Fruit fly (Drosophila melanogaster) whole organism, wandering third instar larva: ENCODE measurements around the gene neo.

Source experiments
- Abd-B ChIP-seq: fragments of >200 bp; optimal IDR thresholded peaks from 2 replicates; lab custom pipeline; 2017; ENCODE audit warnings: missing biosample characterization, missing genetic modification characterization
- CG32264 ChIP-seq: fragments of 200-800 bp; sonication (Bioruptor generic); optimal IDR thresholded peaks from 2 replicates; lab custom pipeline; 2016; ENCODE audit warnings: missing biosample characterization, missing genetic modification characterization
- CG9705 ChIP-seq: fragments of 200-800 bp; sonication (Bioruptor generic); optimal IDR thresholded peaks from 2 replicates; lab custom pipeline; 2018; ENCODE audit warnings: missing biosample characterization, mild to moderate bottlenecking, missing genetic modification characterization
- CrebA ChIP-seq: fragments of 200-800 bp; sonication (Bioruptor generic); optimal IDR thresholded peaks from 2 replicates; lab custom pipeline; 2016; ENCODE audit warnings: missing biosample characterization, mild to moderate bottlenecking, missing genetic modification characterization, borderline replicate concordance
- Dfd ChIP-seq: fragments of >200 bp; optimal IDR thresholded peaks from 2 replicates; lab custom pipeline; 2017; ENCODE audit warnings: missing biosample characterization, missing genetic modification characterization
- Dif ChIP-seq: fragments of 200-275, 200-300 bp; sonication (Bioruptor generic); optimal IDR thresholded peaks from 2 replicates; lab custom pipeline; 2018; ENCODE audit warnings: missing biosample characterization, missing genetic modification characterization; ENCODE audit not compliant: partially characterized antibody
- GATAd ChIP-seq: sonication (Bioruptor generic); optimal IDR thresholded peaks from 2 replicates; lab custom pipeline; 2016; ENCODE audit warnings: missing biosample characterization, missing genetic modification characterization
- HLH106 ChIP-seq: fragments of 200-800 bp; optimal IDR thresholded peaks from 3 replicates; lab custom pipeline; 2019; ENCODE audit warnings: missing biosample characterization, mild to moderate bottlenecking, missing genetic modification characterization, moderate library complexity
- Hnf4 ChIP-seq: fragments of 200-800 bp; sonication (Bioruptor generic); optimal IDR thresholded peaks from 2 replicates; lab custom pipeline; 2016; ENCODE audit warnings: missing biosample characterization, mild to moderate bottlenecking, missing genetic modification characterization
- Hr78 ChIP-seq: fragments of >200 bp; optimal IDR thresholded peaks from 2 replicates; lab custom pipeline; 2017; ENCODE audit warnings: missing biosample characterization, missing genetic modification characterization
- Hr83 ChIP-seq: fragments of 200-300 bp; sonication (Bioruptor generic); optimal IDR thresholded peaks from 2 replicates; lab custom pipeline; 2016; ENCODE audit warnings: missing biosample characterization, mild to moderate bottlenecking, missing genetic modification characterization, moderate library complexity; ENCODE audit not compliant: poor library complexity, severe bottlenecking
- Jra ChIP-seq: sonication (Bioruptor generic); optimal IDR thresholded peaks from 2 replicates; lab custom pipeline; 2016; ENCODE audit warnings: missing biosample characterization, missing genetic modification characterization
- Mio ChIP-seq: sonication (Bioruptor generic); optimal IDR thresholded peaks from 2 replicates; lab custom pipeline; 2016; ENCODE audit warnings: missing biosample characterization, missing genetic modification characterization
- Myc ChIP-seq: fragments of >200 bp; optimal IDR thresholded peaks from 2 replicates; lab custom pipeline; 2017
- N ChIP-seq: fragments of >200 bp; optimal IDR thresholded peaks from 2 replicates; lab custom pipeline; 2018; ENCODE audit warnings: missing biosample characterization, missing external identifiers, missing genetic modification characterization
- OdsH ChIP-seq: fragments of 200-800 bp; sonication (Bioruptor generic); optimal IDR thresholded peaks from 2 replicates; lab custom pipeline; 2016; ENCODE audit warnings: missing biosample characterization, mild to moderate bottlenecking, missing genetic modification characterization
- Rel ChIP-seq, 2 experiments: fragments of 200-800 bp; sonication (Bioruptor generic) in 1 of 2; optimal IDR thresholded peaks; 2 replicates in 1 of 2; 3 replicates in 1 of 2; lab custom pipeline; 2016 to 2019; ENCODE audit warnings: mild to moderate bottlenecking in 2 of 2, missing biosample characterization in 2 of 2, missing genetic modification characterization in 2 of 2, moderate library complexity in 1 of 2
- Sp1 ChIP-seq: fragments of 200-800 bp; sonication (Bioruptor generic); optimal IDR thresholded peaks from 3 replicates; lab custom pipeline; 2019; ENCODE audit warnings: missing biosample characterization, mild to moderate bottlenecking, missing genetic modification characterization, moderate library complexity
- Vsx2 ChIP-seq: fragments of 200-300, 225-300 bp; sonication (Bioruptor generic); optimal IDR thresholded peaks from 2 replicates; lab custom pipeline; 2018; ENCODE audit warnings: missing biosample characterization, missing genetic modification characterization; ENCODE audit not compliant: partially characterized antibody
- br ChIP-seq: fragments of 200-800 bp; sonication (Bioruptor generic); optimal IDR thresholded peaks from 2 replicates; lab custom pipeline; 2016; ENCODE audit warnings: missing biosample characterization, missing genetic modification characterization
- brk ChIP-seq: fragments of 200-800 bp; sonication (Bioruptor generic); optimal IDR thresholded peaks from 2 replicates; lab custom pipeline; 2016; ENCODE audit warnings: missing biosample characterization, mild to moderate bottlenecking, missing genetic modification characterization
- dl ChIP-seq, 2 experiments: fragments of 175-275, 200-275 bp in 1 of 2; fragments of 200-275 bp in 1 of 2; sonication (Bioruptor generic); optimal IDR thresholded peaks; lab custom pipeline; 2018; ENCODE audit warnings: mild to moderate bottlenecking in 2 of 2, missing biosample characterization in 2 of 2, missing genetic modification characterization in 2 of 2, moderate library complexity in 2 of 2; ENCODE audit not compliant: partially characterized antibody in 2 of 2, insufficient read depth in 1 of 2
- dmrt93B ChIP-seq: fragments of 200-800 bp; sonication (Bioruptor generic); optimal IDR thresholded peaks from 2 replicates; lab custom pipeline; 2018; ENCODE audit warnings: missing biosample characterization, mild to moderate bottlenecking, missing genetic modification characterization
- dsf ChIP-seq: sonication (Bioruptor generic); optimal IDR thresholded peaks from 2 replicates; lab custom pipeline; 2016; ENCODE audit warnings: missing biosample characterization, missing genetic modification characterization, borderline replicate concordance
- ey ChIP-seq: fragments of 200-800 bp; sonication (Bioruptor generic); optimal IDR thresholded peaks from 2 replicates; lab custom pipeline; 2016; ENCODE audit warnings: missing biosample characterization, missing genetic modification characterization
- foxo ChIP-seq, 2 experiments: fragments of 200-800 bp; sonication (Bioruptor generic); optimal IDR thresholded peaks; 2 replicates in 1 of 2; 3 replicates in 1 of 2; lab custom pipeline; 2016 to 2017; ENCODE audit warnings: missing biosample characterization in 2 of 2, missing genetic modification characterization in 2 of 2
- fru ChIP-seq: fragments of 200-800 bp; sonication (Bioruptor generic); optimal IDR thresholded peaks from 3 replicates; lab custom pipeline; 2016; ENCODE audit warnings: missing biosample characterization, mild to moderate bottlenecking, missing genetic modification characterization
- h ChIP-seq: fragments of 200-800 bp; sonication (Bioruptor generic); optimal IDR thresholded peaks from 3 replicates; lab custom pipeline; 2016; ENCODE audit warnings: missing biosample characterization, mild to moderate bottlenecking, missing genetic modification characterization
- jim ChIP-seq: fragments of 175-275, 200-325 bp; sonication (Bioruptor generic); optimal IDR thresholded peaks from 2 replicates; lab custom pipeline; 2016; ENCODE audit warnings: missing biosample characterization, mild to moderate bottlenecking, missing genetic modification characterization
- lola ChIP-seq: fragments of >200 bp; optimal IDR thresholded peaks from 2 replicates; lab custom pipeline; 2017; ENCODE audit warnings: missing biosample characterization, missing genetic modification characterization
- pan ChIP-seq: fragments of >200 bp; optimal IDR thresholded peaks from 2 replicates; lab custom pipeline; 2017
- psq ChIP-seq: fragments of 200-800 bp; sonication (Bioruptor generic); optimal IDR thresholded peaks from 3 replicates; lab custom pipeline; 2017; ENCODE audit warnings: missing biosample characterization, mild to moderate bottlenecking, missing genetic modification characterization, moderate library complexity
- rgr ChIP-seq: fragments of 200-800 bp; sonication (Bioruptor generic); optimal IDR thresholded peaks from 3 replicates; lab custom pipeline; 2016; ENCODE audit warnings: missing biosample characterization, mild to moderate bottlenecking, missing genetic modification characterization
- sage ChIP-seq: fragments of 200-800 bp; sonication (Bioruptor generic); optimal IDR thresholded peaks from 2 replicates; lab custom pipeline; 2016; ENCODE audit warnings: missing biosample characterization, mild to moderate bottlenecking, missing genetic modification characterization
- sv ChIP-seq: fragments of 200-800 bp; sonication (Bioruptor generic); optimal IDR thresholded peaks from 3 replicates; lab custom pipeline; 2016; ENCODE audit warnings: missing biosample characterization, missing genetic modification characterization
- tai ChIP-seq: sonication (Bioruptor generic); optimal IDR thresholded peaks from 2 replicates; lab custom pipeline; 2016; ENCODE audit warnings: missing biosample characterization, missing genetic modification characterization
- usp ChIP-seq: fragments of >200 bp; optimal IDR thresholded peaks from 2 replicates; lab custom pipeline; 2017; ENCODE audit warnings: missing biosample characterization, missing genetic modification characterization
- woc ChIP-seq: sonication (Bioruptor generic); optimal IDR thresholded peaks from 2 replicates; lab custom pipeline; 2016; ENCODE audit warnings: missing biosample characterization, mild to moderate bottlenecking, missing genetic modification characterization

neo gene

DNA sequence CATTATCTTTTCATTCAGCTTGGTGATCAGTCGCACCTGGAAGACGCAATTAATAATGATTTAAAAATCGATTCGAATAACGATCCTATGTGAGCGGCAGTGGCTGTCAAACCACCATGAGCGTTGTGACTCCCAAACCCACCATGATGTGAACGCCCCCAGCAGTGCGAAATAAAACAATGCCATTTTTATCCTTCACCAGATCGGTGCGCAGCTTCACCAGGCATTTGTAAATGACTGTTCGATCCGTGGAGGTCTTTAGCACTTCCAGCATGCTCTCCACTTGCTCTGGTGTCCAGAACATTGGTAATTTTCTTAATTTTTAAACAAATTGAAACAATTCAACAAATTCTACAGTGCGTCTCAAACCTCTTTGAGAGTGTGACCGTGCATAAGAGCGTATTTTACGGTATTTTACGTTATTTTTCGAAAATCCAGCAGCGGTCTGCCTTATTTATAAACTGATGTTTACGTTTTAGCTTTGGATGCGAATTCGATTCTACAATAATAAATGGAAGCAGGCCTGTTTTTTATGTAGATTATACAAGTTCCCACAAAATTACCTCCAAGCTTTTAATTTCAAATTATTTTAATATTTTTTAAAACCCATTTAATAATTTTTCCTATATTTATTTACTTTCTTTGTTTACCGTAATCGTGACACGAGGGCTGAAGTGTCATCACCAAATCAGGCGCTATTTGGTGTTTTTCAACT, 19.8 kb upstream of the neo start, which contains the start of the genes Rnb and Drice:
TSS of gene Rnb (minus strand) at position 389 of the 715 bp plus-strand sequence.
TSS of gene Drice (plus strand) at position 693 of the 715 bp plus-strand sequence.
- no peak for TF ChIP-seq Vsx2 (GFP tag; lab: Kevin White, UChicago)
- TF ChIP-seq Hr83 (GFP tag; lab: Kevin White, UChicago): peak; percentile 70
- TF ChIP-seq dmrt93B (GFP tag; lab: Kevin White, UChicago): no peak
- peak; percentile 50 for TF ChIP-seq Sp1 (GFP tag; lab: Kevin White, UChicago)
- TF ChIP-seq Mio (GFP tag; lab: Kevin White, UChicago): no peak
- TF ChIP-seq lola (GFP tag; lab: Kevin White, UChicago): no peak
- TF ChIP-seq GATAd (GFP tag; lab: Kevin White, UChicago): no peak
- TF ChIP-seq CG9705 (GFP tag; lab: Kevin White, UChicago): peak; percentile 60
- peak; percentile 55 for TF ChIP-seq rgr (GFP tag; lab: Kevin White, UChicago)
- TF ChIP-seq psq (GFP tag; lab: Kevin White, UChicago): peak; percentile 17
- no peak for TF ChIP-seq N (GFP tag; lab: Kevin White, UChicago)
- TF ChIP-seq Hnf4 (GFP tag; lab: Kevin White, UChicago): peak; percentile 70
- TF ChIP-seq CrebA: no peak
- peak in 1 of 2 experiments; percentile 44 for TF ChIP-seq foxo (GFP tag; optimal IDR thresholded peaks at IDR 0.05; lab: Kevin White, UChicago)
- no peak for TF ChIP-seq Dif (GFP tag; lab: Kevin White, UChicago)
- TF ChIP-seq ey (GFP tag; lab: Kevin White, UChicago): peak; percentile 9
- TF ChIP-seq Hr78 (GFP tag; lab: Kevin White, UChicago): no peak
- TF ChIP-seq tai: no peak
- TF ChIP-seq CG32264: no peak
- TF ChIP-seq Abd-B (GFP tag; lab: Kevin White, UChicago): no peak
- TF ChIP-seq br (GFP tag; lab: Kevin White, UChicago): peak; percentile 50
- TF ChIP-seq dsf (GFP tag; lab: Kevin White, UChicago): no peak
- no peak for TF ChIP-seq dl (GFP tag; optimal IDR thresholded peaks at IDR 0.05; lab: Kevin White, UChicago; ENCODE audit: insufficient read depth in 1 of 2, partially characterized antibody in 2 of 2)
- TF ChIP-seq usp (GFP tag; lab: Kevin White, UChicago): no peak
- TF ChIP-seq brk (GFP tag; lab: Kevin White, UChicago): no peak
- peak; percentile 70 for TF ChIP-seq HLH106 (tag; lab: Kevin White, UChicago)
- no peak for TF ChIP-seq Jra (GFP tag; lab: Kevin White, UChicago)
- TF ChIP-seq jim (GFP tag; lab: Kevin White, UChicago): no peak
- TF ChIP-seq OdsH (GFP tag; lab: Kevin White, UChicago): peak; percentile 9
- no peak for TF ChIP-seq Rel (GFP tag; optimal IDR thresholded peaks at IDR 0.05; lab: Kevin White, UChicago)
- TF ChIP-seq Rel (tag; optimal IDR thresholded peaks at IDR 0.05; lab: Kevin White, UChicago): no peak
- peak; percentile 90 for TF ChIP-seq Myc (lab: Kevin White, UChicago)
- TF ChIP-seq pan (lab: Kevin White, UChicago): no peak
- TF ChIP-seq Dfd (GFP tag; lab: Kevin White, UChicago): no peak
- peak; percentile 70 for TF ChIP-seq h
- no peak for TF ChIP-seq sv (GFP tag; lab: Kevin White, UChicago)
- TF ChIP-seq sage (GFP tag; lab: Kevin White, UChicago): no peak
- peak; percentile 71 for TF ChIP-seq woc (GFP tag; lab: Kevin White, UChicago)
- peak; percentile 33 for TF ChIP-seq fru (GFP tag; lab: Kevin White, UChicago)

- TF ChIP-seq pan (lab: Kevin White, UChicago) (no peak), Rel (GFP tag; optimal IDR thresholded peaks at IDR 0.05; lab: Kevin White, UChicago) (no peak), Rel (tag; optimal IDR thresholded peaks at IDR 0.05; lab: Kevin White, UChicago) (peak; percentile 65), dmrt93B (GFP tag; lab: Kevin White, UChicago) (no peak), Hr78 (GFP tag; lab: Kevin White, UChicago) (no peak), GATAd (GFP tag; lab: Kevin White, UChicago) (no peak)
Measured at dm6 chr3R:29799681-29800028, 19.3 kb upstream of the neo start.
